Fruit fly (Drosophila melanogaster): ENCODE results near the gene EMC1.

Gene EMC1

DNA sequence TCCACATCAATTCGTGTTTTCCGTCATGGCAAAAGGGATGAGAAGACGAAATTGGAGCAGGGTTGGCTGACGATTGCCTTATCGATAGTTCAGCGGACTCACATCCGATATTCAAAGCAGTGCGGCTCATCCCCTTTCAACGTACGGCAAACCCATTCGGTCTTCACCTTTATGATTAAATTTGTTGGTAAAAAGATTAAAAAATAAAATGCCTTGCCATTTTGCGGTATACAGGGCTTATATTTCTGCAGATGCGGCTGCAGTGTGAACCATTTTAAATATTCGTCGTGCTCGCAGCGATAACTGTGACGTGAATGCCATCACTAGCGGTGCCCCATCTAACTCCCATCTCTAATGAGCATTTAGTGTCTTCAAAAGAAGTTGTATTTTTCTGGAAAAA is at the start of gene EMC1, which contains the start of gene Taf7:
Gene EMC1, minus strand, starts transcription at position 53 of the 400 bp plus-strand sequence.
Gene Taf7, plus strand, starts transcription at position 23 of the 400 bp plus-strand sequence.
- TF ChIP-seq psq (optimal IDR thresholded peaks at IDR 0.05) (no peak), pan (optimal IDR thresholded peaks at IDR 0.05) (no peak), usp (GFP tag; optimal IDR thresholded peaks at IDR 0.05) (no peak), CG8478 (optimal IDR thresholded peaks at IDR 0.05) (no peak), EcR (GFP tag; optimal IDR thresholded peaks at IDR 0.05) (no peak), Dll (optimal IDR thresholded peaks at IDR 0.05) (no peak)

DNA sequence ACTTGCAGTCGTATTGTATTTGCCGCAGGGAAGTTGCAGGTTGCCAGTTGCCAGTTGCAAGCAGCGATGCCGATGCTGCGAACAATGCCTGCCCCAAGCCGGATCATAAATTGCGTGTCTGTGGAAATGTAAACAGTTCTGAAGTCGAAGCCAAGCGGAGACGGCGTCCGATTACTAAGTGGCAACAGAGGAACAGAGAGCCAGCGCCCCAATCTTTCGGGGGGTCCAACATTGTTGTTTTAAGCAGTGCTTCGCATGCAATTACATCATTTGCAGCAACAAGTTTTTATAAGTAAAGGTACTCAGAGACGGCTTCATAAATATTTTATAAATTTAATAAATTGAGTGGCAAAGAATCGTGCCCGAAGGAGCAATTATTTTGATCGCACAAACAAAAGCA is 47.3 kb upstream of the EMC1 start:
- TF ChIP-seq EcR (GFP tag; optimal IDR thresholded peaks at IDR 0.05) (no peak), Dll (optimal IDR thresholded peaks at IDR 0.05) (peak; percentile 12), psq (optimal IDR thresholded peaks at IDR 0.05) (no peak), pan (optimal IDR thresholded peaks at IDR 0.05) (no peak)

DNA sequence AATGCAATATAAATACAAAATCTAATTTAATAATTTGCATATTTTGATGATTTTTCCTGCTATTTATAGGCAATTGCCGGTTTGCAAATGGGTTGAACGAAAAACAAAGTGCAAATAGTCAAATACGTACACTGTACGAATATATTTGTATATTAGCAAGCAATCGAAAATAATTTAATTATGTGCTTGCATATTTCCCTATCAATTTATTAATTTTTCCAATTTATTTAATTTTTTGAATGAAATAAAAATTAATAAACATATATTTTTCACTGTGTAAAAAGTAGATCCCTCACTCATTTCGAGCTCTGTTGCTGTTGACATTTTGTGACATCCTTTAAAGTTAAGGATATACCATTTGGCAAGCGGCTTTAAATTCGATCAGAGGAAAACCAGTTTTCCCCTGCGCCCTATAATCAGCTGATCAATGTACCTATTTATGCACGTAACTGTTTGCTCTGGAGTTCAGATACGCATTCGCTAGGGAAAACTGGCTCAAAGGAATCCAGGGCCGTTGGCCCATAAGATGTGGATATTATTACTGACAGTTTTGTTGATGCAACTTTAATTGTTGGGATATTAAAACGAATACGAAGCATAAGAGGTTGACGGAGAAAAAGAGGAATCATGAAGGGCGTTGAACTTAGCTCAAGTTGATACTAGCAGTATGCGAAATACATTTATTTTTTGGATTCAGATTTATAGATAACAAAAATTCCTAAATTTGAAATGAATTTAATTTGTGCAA is 46.1 kb upstream of the EMC1 start:
- no peak for TF ChIP-seq CG8478 (optimal IDR thresholded peaks at IDR 0.05)
- TF ChIP-seq Dll (optimal IDR thresholded peaks at IDR 0.05), result no peak
- no peak for TF ChIP-seq psq (optimal IDR thresholded peaks at IDR 0.05)
- no peak for TF ChIP-seq EcR (GFP tag; optimal IDR thresholded peaks at IDR 0.05)
- no peak for TF ChIP-seq usp (GFP tag; optimal IDR thresholded peaks at IDR 0.05)

DNA sequence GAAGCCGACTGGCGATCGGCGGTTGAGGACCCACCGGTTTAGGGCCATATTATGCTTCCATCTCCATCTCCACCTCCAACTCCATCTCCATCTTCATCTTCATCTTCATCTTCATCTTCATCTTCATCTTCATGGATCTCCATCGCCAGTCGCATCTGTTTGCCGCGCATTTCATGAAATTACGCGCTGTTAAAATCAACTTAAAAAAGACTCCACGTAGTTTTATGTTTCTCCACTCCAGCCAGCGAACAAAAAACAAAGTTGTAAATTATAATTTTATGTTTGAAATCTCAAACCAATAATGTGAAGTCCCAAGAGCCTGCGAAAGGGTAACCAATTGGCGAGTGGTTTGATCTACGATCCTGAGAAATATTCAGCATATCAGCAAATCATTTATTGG is 43.0 kb upstream of the EMC1 start:
- no peak for TF ChIP-seq CG8478 (optimal IDR thresholded peaks at IDR 0.05)
- TF ChIP-seq psq (optimal IDR thresholded peaks at IDR 0.05), result no peak
- TF ChIP-seq Dll (optimal IDR thresholded peaks at IDR 0.05), result no peak
- TF ChIP-seq EcR (GFP tag; optimal IDR thresholded peaks at IDR 0.05), result no peak
- TF ChIP-seq pan (optimal IDR thresholded peaks at IDR 0.05), result no peak
- no peak for TF ChIP-seq usp (GFP tag; optimal IDR thresholded peaks at IDR 0.05)

DNA sequence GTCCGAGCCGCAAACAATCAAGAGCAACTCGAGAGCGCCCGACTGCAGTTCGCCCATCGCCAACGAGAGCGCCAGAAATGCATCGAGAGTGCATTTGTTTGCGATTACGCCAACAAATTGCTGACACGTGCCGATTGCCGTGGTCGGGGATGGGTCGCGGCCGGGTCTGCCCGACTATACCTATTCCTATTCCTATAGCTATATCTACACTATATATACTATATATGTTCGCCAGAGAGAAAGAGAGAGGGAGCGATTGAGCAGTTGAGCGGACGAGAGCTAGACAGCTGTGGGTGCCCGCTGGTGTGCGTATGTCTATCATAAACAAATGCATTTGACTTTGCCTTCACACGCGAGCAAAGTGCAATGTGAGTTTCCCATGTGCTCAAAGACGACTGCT is 40.2 kb upstream of the EMC1 start:
- TF ChIP-seq Dll (optimal IDR thresholded peaks at IDR 0.05) (no peak), CG8478 (optimal IDR thresholded peaks at IDR 0.05) (no peak), psq (optimal IDR thresholded peaks at IDR 0.05) (no peak), pan (optimal IDR thresholded peaks at IDR 0.05) (no peak), usp (GFP tag; optimal IDR thresholded peaks at IDR 0.05) (no peak), EcR (GFP tag; optimal IDR thresholded peaks at IDR 0.05) (no peak)

DNA sequence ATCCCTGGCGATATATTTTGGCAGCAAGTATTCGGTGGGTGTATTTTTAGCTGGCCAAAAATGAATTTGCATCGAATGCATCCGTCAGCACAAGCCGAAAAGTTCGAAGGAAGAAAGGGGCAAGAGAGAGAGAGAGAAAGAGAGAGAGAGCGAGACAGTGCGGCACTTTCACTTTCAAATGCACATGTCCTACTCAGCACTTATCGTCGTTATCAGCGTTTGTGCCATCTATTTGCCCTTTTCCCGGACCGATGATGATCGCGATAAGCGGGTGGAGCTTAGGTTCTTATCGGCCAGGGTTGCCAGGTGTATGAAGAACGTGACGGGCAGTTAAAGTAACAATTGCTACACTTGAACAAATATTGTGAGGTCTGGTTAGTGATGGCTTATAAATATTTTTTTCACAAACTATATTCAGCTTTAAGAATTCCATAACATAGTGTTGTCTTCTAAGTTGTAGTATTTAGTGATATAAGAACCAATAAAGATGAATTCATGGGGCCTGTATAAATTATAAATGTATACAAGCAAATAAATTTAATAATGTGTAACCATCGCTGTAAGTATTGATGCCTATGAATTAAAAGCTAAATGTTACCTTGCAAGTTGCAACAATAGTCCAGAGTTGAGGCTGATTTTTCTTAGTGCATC is 37.7 kb upstream of the EMC1 start:
- no peak for TF ChIP-seq CG8478 (optimal IDR thresholded peaks at IDR 0.05)
- no peak for TF ChIP-seq pan (optimal IDR thresholded peaks at IDR 0.05)
- no peak for TF ChIP-seq Dll (optimal IDR thresholded peaks at IDR 0.05)
- no peak for TF ChIP-seq usp (GFP tag; optimal IDR thresholded peaks at IDR 0.05)
- no peak for TF ChIP-seq psq (optimal IDR thresholded peaks at IDR 0.05)
- no peak for TF ChIP-seq EcR (GFP tag; optimal IDR thresholded peaks at IDR 0.05)

DNA sequence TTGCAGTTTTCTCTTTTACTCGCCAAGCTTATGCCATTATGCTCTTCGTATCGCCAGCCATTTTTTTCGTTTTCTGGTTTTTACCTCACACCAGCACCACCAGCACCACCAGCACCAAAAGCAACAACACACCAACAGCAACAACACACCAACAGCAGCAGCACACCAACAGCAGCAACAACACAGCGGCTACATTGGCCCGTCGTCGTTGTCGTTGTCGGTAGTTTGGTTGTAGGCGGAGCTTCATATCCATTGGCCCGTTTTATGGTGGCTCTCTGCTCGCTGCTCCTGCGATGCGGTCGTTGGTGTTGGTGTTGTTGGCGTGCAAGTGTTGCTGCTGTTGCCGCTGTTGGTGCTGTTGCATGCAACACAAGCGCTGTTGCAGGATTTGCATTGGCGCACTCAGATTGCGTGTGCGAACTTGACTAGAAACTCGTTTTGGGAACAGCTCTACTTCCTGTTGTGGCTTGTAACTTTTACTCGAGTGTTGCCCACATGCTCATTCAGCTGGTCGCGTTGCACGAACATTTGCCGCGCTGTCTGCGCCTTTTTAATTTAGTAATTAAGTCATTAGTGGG is 29.7 kb upstream of the EMC1 start:
- TF ChIP-seq Dll (optimal IDR thresholded peaks at IDR 0.05) (no peak), usp (GFP tag; optimal IDR thresholded peaks at IDR 0.05) (no peak), EcR (GFP tag; optimal IDR thresholded peaks at IDR 0.05) (no peak), CG8478 (optimal IDR thresholded peaks at IDR 0.05) (no peak), psq (optimal IDR thresholded peaks at IDR 0.05) (no peak), pan (optimal IDR thresholded peaks at IDR 0.05) (no peak)

DNA sequence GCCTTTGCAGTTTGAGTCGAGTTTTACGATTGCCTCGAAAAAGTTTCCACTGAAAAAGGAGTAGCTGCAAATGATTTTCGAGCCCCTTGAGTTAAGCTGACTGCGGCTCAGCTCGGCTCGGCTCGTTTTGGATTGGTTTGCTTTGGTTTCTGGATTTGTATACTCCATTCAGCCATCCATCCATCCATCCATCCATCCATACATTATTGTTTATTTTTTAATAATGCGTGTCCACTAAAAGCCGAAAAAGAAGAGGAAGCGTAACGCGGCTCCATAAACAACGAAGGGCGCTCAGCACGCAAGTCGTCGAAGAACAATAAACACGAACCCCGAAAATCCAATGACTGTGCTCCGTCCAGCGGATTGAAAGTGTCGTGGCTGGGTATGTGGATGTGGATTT is 19.2 kb upstream of the EMC1 start:
- TF ChIP-seq psq (optimal IDR thresholded peaks at IDR 0.05) (no peak), CG8478 (optimal IDR thresholded peaks at IDR 0.05) (no peak), EcR (GFP tag; optimal IDR thresholded peaks at IDR 0.05) (no peak), pan (optimal IDR thresholded peaks at IDR 0.05) (no peak), usp (GFP tag; optimal IDR thresholded peaks at IDR 0.05) (no peak), Dll (optimal IDR thresholded peaks at IDR 0.05) (no peak)

DNA sequence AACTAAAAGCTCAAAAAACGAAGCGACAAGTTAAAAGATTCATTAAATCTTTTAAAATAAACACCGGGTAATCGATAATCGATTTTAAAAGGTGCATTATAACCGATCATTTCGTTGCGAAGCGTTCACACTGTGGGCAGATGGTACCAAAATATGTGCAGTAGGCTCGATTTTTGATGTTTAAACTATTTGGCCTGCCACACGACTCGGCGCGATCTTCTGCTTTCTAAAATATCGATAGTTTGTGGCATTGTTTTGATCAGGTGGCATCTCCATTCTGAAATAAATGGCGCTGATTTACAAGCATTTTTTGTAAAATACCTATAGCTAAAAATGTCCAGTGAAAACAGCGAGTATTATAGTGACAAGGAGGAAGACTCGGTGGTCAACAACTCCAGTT is 13.0 kb upstream of the EMC1 start, which contains the start of the genes CG10445 and lds:
Gene CG10445, minus strand, starts transcription at position 104 of the 400 bp plus-strand sequence.
Gene lds, plus strand, starts transcription at position 236 of the 400 bp plus-strand sequence.
- TF ChIP-seq usp (GFP tag; optimal IDR thresholded peaks at IDR 0.05) (no peak), EcR (GFP tag; optimal IDR thresholded peaks at IDR 0.05) (no peak), CG8478 (optimal IDR thresholded peaks at IDR 0.05) (no peak), pan (optimal IDR thresholded peaks at IDR 0.05) (no peak), psq (optimal IDR thresholded peaks at IDR 0.05) (no peak), Dll (optimal IDR thresholded peaks at IDR 0.05) (no peak)

DNA sequence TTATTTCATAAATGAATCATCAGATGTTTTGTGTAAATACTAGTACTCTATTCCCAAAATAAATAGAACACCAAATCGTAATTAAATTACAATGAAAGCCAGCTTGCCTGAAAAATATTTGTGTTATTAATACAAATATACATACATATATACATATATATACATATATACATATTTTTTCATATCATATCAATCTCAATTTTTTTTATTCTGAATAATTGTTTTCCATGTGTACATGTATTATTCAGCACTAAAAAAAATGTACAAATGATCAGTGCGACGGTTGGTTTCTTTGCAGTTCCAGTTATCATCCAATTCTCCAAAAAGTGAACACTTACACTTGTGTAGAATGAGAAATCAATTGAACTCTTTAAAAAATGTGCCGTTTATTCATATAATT is 6.4 kb upstream of the EMC1 start, which contains the start of gene kipf:
Gene kipf, plus strand, starts transcription at position 301 of the 400 bp plus-strand sequence.
- TF ChIP-seq CG8478 (optimal IDR thresholded peaks at IDR 0.05) (no peak), EcR (GFP tag; optimal IDR thresholded peaks at IDR 0.05) (no peak), psq (optimal IDR thresholded peaks at IDR 0.05) (no peak), pan (optimal IDR thresholded peaks at IDR 0.05) (no peak), Dll (optimal IDR thresholded peaks at IDR 0.05) (no peak), usp (GFP tag; optimal IDR thresholded peaks at IDR 0.05) (no peak)

DNA sequence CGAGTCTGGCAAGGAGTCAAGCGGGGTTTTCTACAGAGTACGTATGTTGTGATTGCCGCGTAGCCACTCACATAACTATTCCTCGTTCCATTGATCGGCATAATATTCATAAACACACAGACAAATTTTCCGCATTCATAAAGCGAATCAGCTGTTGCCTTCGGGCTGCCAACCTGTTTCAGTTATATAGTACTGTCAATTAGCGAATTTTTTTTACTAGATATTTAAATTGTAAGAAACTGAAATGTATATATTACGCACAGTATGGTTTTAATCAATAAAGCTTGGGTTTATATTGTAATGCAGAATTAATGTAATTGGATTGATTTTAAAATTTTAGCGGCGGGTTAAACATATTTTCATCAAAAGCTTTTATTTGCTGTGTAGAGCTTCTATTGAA is 6.0 kb upstream of the EMC1 start, which contains the start of gene Rfk:
Gene Rfk, minus strand, starts transcription at position 152 of the 400 bp plus-strand sequence.
- TF ChIP-seq psq (optimal IDR thresholded peaks at IDR 0.05) (no peak), usp (GFP tag; optimal IDR thresholded peaks at IDR 0.05) (no peak), CG8478 (optimal IDR thresholded peaks at IDR 0.05) (no peak), pan (optimal IDR thresholded peaks at IDR 0.05) (no peak), Dll (optimal IDR thresholded peaks at IDR 0.05) (no peak), EcR (GFP tag; optimal IDR thresholded peaks at IDR 0.05) (no peak)

DNA sequence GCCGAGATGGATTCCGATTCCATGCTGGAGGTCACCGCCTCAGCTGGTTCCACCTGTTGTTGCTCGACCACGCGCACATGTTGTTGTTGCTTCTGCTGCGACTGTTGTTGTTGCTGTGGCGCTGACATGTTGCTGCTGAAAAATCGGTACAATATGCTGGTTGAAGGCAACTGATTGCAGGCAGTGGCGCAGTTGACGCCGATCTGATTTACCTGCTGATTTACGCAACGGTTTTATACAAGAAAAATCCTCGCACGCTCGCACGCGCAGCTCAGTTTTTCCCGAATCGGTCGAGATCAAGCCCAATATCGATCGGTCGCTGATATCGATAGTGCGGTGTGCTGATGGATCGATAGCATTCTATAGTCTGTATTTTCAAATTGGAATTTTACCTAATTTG is 4.3 kb upstream of the EMC1 start, which contains the start of gene Prat:
Gene Prat, minus strand, starts transcription at position 298 of the 400 bp plus-strand sequence.
- TF ChIP-seq EcR (GFP tag; optimal IDR thresholded peaks at IDR 0.05), result no peak
- no peak for TF ChIP-seq pan (optimal IDR thresholded peaks at IDR 0.05)
- no peak for TF ChIP-seq usp (GFP tag; optimal IDR thresholded peaks at IDR 0.05)
- TF ChIP-seq Dll (optimal IDR thresholded peaks at IDR 0.05), result no peak
- no peak for TF ChIP-seq CG8478 (optimal IDR thresholded peaks at IDR 0.05)
- no peak for TF ChIP-seq psq (optimal IDR thresholded peaks at IDR 0.05)
